Worm (Caenorhabditis elegans) whole organism, L4/young adult: ENCODE results near the gene T14G10.8.

Experiments
- W03F9.2 ChIP-seq: fragments of 150-350 bp; optimal IDR thresholded peaks from 2 replicates; lab custom pipeline; 2014; ENCODE audit warnings: missing biosample characterization, missing genetic modification characterization
- dao-5 ChIP-seq: sonication (generic microtip); optimal IDR thresholded peaks from 2 replicates; lab custom pipeline; 2016; ENCODE audit warnings: missing genotype, missing genetic modification characterization, moderate library complexity, missing compliant biosample characterization
- him-1 ChIP-seq: sonication (generic microtip); optimal IDR thresholded peaks from 2 replicates; lab custom pipeline; 2016; ENCODE audit warnings: missing genotype, missing genetic modification reagents, missing genetic modification characterization, missing compliant biosample characterization

DNA sequence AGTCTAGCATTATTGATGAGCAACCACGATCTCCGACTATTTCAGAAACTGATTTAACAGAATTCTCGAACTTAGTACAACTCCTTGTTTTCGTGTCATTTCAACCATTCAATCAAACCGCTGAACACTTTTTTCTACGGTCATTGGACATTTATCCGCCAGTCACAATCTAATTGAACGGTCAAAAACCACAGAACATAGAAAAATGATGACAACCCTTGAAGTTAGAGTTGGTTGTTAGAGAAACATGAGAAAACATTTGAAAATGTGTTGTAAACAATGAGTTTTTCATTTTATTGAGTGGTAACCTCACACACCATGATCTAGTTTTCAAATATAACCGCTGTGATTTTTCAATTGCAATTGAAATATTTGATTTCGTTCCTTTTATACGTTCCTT lies 2.3 kb downstream of the T14G10.8 start:
- TF ChIP-seq him-1 (tag; lab: Kevin White, UChicago) (no peak), W03F9.2 (tag; lab: Kevin White, UChicago) (no peak), dao-5 (tag; lab: Kevin White, UChicago) (no peak)
